Worm (Caenorhabditis elegans) whole organism, young adult: ENCODE results near the gene F14F8.14.

Source experiments
- C06A6.2 ChIP-seq: fragments of 200-800 bp; sonication (Bioruptor generic); conservative IDR thresholded peaks from 2 replicates; pipeline ENCODE4 v1.3.6; 2022; ENCODE audit warnings: missing genetic modification characterization, missing compliant biosample characterization
- Y56A3A.18 ChIP-seq: fragments of 200-800 bp; sonication (Bioruptor generic); IDR thresholded peaks from 2 replicates; pipeline ENCODE4 v1.3.6; 2022; ENCODE audit warnings: missing genetic modification reagents, missing genetic modification characterization, missing compliant biosample characterization
- akir-1 ChIP-seq: fragments of 200-800 bp; sonication (Bioruptor generic); optimal IDR thresholded peaks from 2 replicates; lab custom pipeline; 2018; ENCODE audit warnings: mild to moderate bottlenecking, missing genetic modification characterization, moderate library complexity, missing compliant biosample characterization
- cebp-2 ChIP-seq: fragments of 200-800 bp; sonication (Bioruptor generic); IDR thresholded peaks from 2 replicates; pipeline ENCODE4 v1.3.6; 2022; ENCODE audit warnings: missing genetic modification characterization, missing compliant biosample characterization
- egl-44 ChIP-seq: fragments of 200-800 bp; sonication (Bioruptor generic); IDR thresholded peaks from 2 replicates; pipeline ENCODE4 v1.3.6; 2022; ENCODE audit warnings: missing genetic modification reagents, missing genetic modification characterization, missing compliant biosample characterization
- ekl-4 ChIP-seq: fragments of 200-800 bp; sonication (Bioruptor generic); IDR thresholded peaks from 2 replicates; pipeline ENCODE4 v1.3.6; 2022; ENCODE audit warnings: missing genetic modification reagents, missing genetic modification characterization, missing compliant biosample characterization
- ets-4 ChIP-seq: fragments of 200-800 bp; sonication (Bioruptor generic); optimal IDR thresholded peaks from 2 replicates; lab custom pipeline; 2018; ENCODE audit warnings: mild to moderate bottlenecking, missing genetic modification characterization, missing compliant biosample characterization
- gei-17 ChIP-seq: fragments of 200-800 bp; sonication (Bioruptor generic); optimal IDR thresholded peaks from 2 replicates; lab custom pipeline; 2018; ENCODE audit warnings: mild to moderate bottlenecking, missing genetic modification characterization, missing compliant biosample characterization
- him-1 ChIP-seq: sonication (generic microtip); optimal IDR thresholded peaks from 2 replicates; lab custom pipeline; 2016; ENCODE audit warnings: missing genotype, missing genetic modification reagents, missing genetic modification characterization, missing compliant biosample characterization
- lin-35 ChIP-seq, 3 experiments: fragments of 150-350 bp in 2 of 3; sonication (generic microtip) in 1 of 3; optimal IDR thresholded peaks; 2 replicates each; lab custom pipeline; 2014 to 2018; ENCODE audit warnings: missing biosample characterization in 3 of 3, missing genetic modification characterization in 3 of 3, missing genetic modification reagents in 3 of 3
- pha-4 ChIP-seq: fragments of 150-350 bp; sonication (generic microtip); optimal IDR thresholded peaks from 2 replicates; lab custom pipeline; 2014; ENCODE audit warnings: missing biosample characterization, missing genetic modification reagents, missing genetic modification characterization
- sea-2 ChIP-seq: fragments of 200-800 bp; sonication (Bioruptor generic); IDR thresholded peaks from 2 replicates; pipeline ENCODE4 v1.3.6; 2022; ENCODE audit warnings: missing genetic modification characterization, missing compliant biosample characterization
- unc-62 ChIP-seq: fragments of 150-350 bp; optimal IDR thresholded peaks from 2 replicates; lab custom pipeline; 2014; ENCODE audit warnings: missing biosample characterization, missing genetic modification reagents, missing genetic modification characterization

- TF ChIP-seq akir-1 (no peak), ets-4 (GFP tag; lab: Kevin White, UChicago) (no peak), him-1 (tag; lab: Kevin White, UChicago) (no peak), sea-2 (no peak), ekl-4 (no peak), lin-35 (GFP tag; optimal IDR thresholded peaks at IDR 0.05; lab: Kevin White, UChicago) (no peak), unc-62 (GFP tag; lab: Kevin White, UChicago) (no peak), C06A6.2 (GFP tag; lab: Robert Waterston, UW) (no peak), egl-44 (GFP tag; lab: Robert Waterston, UW) (no peak), pha-4 (tag; lab: Kevin White, UChicago) (no peak), cebp-2 (no peak), Y56A3A.18 (GFP tag; lab: Robert Waterston, UW) (no peak), gei-17 (no peak)
Measured at ce11 chrV:16706549-16706948, 40.0 kb upstream of the F14F8.14 start, which contains the start of gene clec-9.
